Worm (Caenorhabditis elegans) whole organism, L4 larva: Measurements from ENCODE around the gene Y43B11AL.1.

Experiments
- F37D6.2 ChIP-seq: sonication (generic microtip); optimal IDR thresholded peaks from 2 replicates; lab custom pipeline; 2016; ENCODE audit warnings: mild to moderate bottlenecking, missing genetic modification characterization, missing compliant biosample characterization
- R02D3.7 ChIP-seq: fragments of 150-350 bp; sonication (generic microtip); optimal IDR thresholded peaks from 3 replicates; lab custom pipeline; 2014; ENCODE audit warnings: missing biosample characterization, missing genetic modification characterization
- Y75B8A.6 ChIP-seq: fragments of 200-800 bp; sonication (Bioruptor generic); IDR thresholded peaks from 2 replicates; pipeline ENCODE4 v1.3.6; 2022; ENCODE audit warnings: missing genetic modification reagents, missing genetic modification characterization, missing compliant biosample characterization
- ZK337.2 ChIP-seq: fragments of 200-800 bp; sonication (Bioruptor generic); IDR thresholded peaks from 2 replicates; pipeline ENCODE4 v1.3.6; 2022; ENCODE audit warnings: missing genetic modification reagents, missing genetic modification characterization, missing compliant biosample characterization
- aha-1 ChIP-seq: fragments of 150-350 bp; peaks from one replicate; lab custom pipeline; 2014; ENCODE audit warnings: missing biosample characterization, missing genetic modification characterization
- ceh-82 ChIP-seq: sonication (generic microtip); optimal IDR thresholded peaks from 2 replicates; lab custom pipeline; 2017; ENCODE audit warnings: missing biosample characterization, missing genetic modification characterization
- ces-1 ChIP-seq: fragments of 150-350 bp; sonication (generic microtip); optimal IDR thresholded peaks from 4 replicates; lab custom pipeline; 2014; ENCODE audit warnings: missing biosample characterization, missing genetic modification reagents, missing genetic modification characterization
- cey-2 ChIP-seq: sonication (generic microtip); optimal IDR thresholded peaks from 3 replicates; lab custom pipeline; 2017; ENCODE audit warnings: missing genetic modification characterization, mild to moderate bottlenecking, missing compliant biosample characterization, antibody characterized with exemption, borderline replicate concordance; ENCODE audit not compliant: insufficient read depth
- daf-16 ChIP-seq, 3 experiments: sonication (generic microtip); optimal IDR thresholded peaks; 2 replicates each; lab custom pipeline; 2016 to 2017; ENCODE audit warnings: missing genetic modification characterization in 3 of 3, missing genetic modification reagents in 3 of 3, mild to moderate bottlenecking in 2 of 3, missing compliant biosample characterization in 2 of 3, missing biosample characterization in 1 of 3, moderate library complexity in 1 of 3
- daf-19 ChIP-seq: fragments of 200-800 bp; sonication (Bioruptor generic); conservative IDR thresholded peaks from 2 replicates; pipeline ENCODE4 v1.3.6; 2022; ENCODE audit warnings: missing genetic modification characterization, missing compliant biosample characterization
- dmd-6 ChIP-seq: fragments of 200-800 bp; sonication (Bioruptor generic); IDR thresholded peaks from 2 replicates; pipeline ENCODE4 v1.3.6; 2022; ENCODE audit warnings: missing genetic modification reagents, missing genetic modification characterization, missing compliant biosample characterization
- dpl-1 ChIP-seq: fragments of 150-350 bp; optimal IDR thresholded peaks from 2 replicates; lab custom pipeline; 2014; ENCODE audit warnings: missing biosample characterization, missing genetic modification reagents, missing genetic modification characterization
- dve-1 ChIP-seq: sonication (generic microtip); optimal IDR thresholded peaks from 2 replicates; lab custom pipeline; 2017; ENCODE audit warnings: antibody characterized with exemption, mild to moderate bottlenecking, missing genetic modification characterization, missing compliant biosample characterization; ENCODE audit not compliant: insufficient read depth
- egl-43 ChIP-seq: fragments of 200-800 bp; sonication (Bioruptor generic); IDR thresholded peaks from 2 replicates; pipeline ENCODE4 v1.3.6; 2022; ENCODE audit warnings: missing genetic modification reagents, missing genetic modification characterization, missing compliant biosample characterization
- fkh-10 ChIP-seq: fragments of 150-350 bp; optimal IDR thresholded peaks from 2 replicates; lab custom pipeline; 2014; ENCODE audit warnings: missing biosample characterization, missing genetic modification reagents, missing genetic modification characterization
- fos-1 ChIP-seq: fragments of 150-350 bp; optimal IDR thresholded peaks from 2 replicates; lab custom pipeline; 2014; ENCODE audit warnings: missing biosample characterization, missing genetic modification characterization
- hlh-11 ChIP-seq: fragments of 200-800 bp; sonication (Bioruptor generic); optimal IDR thresholded peaks from 2 replicates; lab custom pipeline; 2018; ENCODE audit warnings: mild to moderate bottlenecking, missing genetic modification characterization, missing compliant biosample characterization
- hlh-30 ChIP-seq: sonication (generic microtip); optimal IDR thresholded peaks from 2 replicates; lab custom pipeline; 2017; ENCODE audit warnings: antibody characterized with exemption, mild to moderate bottlenecking, missing genetic modification characterization, missing compliant biosample characterization; ENCODE audit not compliant: insufficient read depth
- hmg-1.1 ChIP-seq: fragments of 200-800 bp; sonication (Bioruptor generic); IDR thresholded peaks from 2 replicates; pipeline ENCODE4 v1.3.6; 2022; ENCODE audit warnings: missing genetic modification reagents, missing genetic modification characterization, missing compliant biosample characterization
- lin-1 ChIP-seq: fragments of 200-800 bp; sonication (Bioruptor generic); IDR thresholded peaks from 2 replicates; pipeline ENCODE4 v1.3.6; 2022; ENCODE audit warnings: missing genetic modification reagents, missing genetic modification characterization, missing compliant biosample characterization
- lin-38 ChIP-seq: fragments of 200-800 bp; sonication (Bioruptor generic); IDR thresholded peaks from 2 replicates; pipeline ENCODE4 v1.3.6; 2022; ENCODE audit warnings: missing genetic modification reagents, missing genetic modification characterization, missing compliant biosample characterization
- lsy-2 ChIP-seq, 2 experiments: fragments of 150-350 bp in 1 of 2; sonication (generic microtip) in 1 of 2; optimal IDR thresholded peaks; 2 replicates each; lab custom pipeline; 2014 to 2017; ENCODE audit warnings: missing biosample characterization in 2 of 2, missing genetic modification characterization in 2 of 2
- mdl-1 ChIP-seq, 2 experiments: fragments of 150-350 bp in 1 of 2; sonication (generic microtip) in 1 of 2; optimal IDR thresholded peaks; 2 replicates each; lab custom pipeline; 2014 to 2017; ENCODE audit warnings: missing biosample characterization in 2 of 2, missing genetic modification characterization in 2 of 2
- mep-1 ChIP-seq: fragments of 150-350 bp; sonication (generic microtip); optimal IDR thresholded peaks from 3 replicates; lab custom pipeline; 2014; ENCODE audit warnings: missing biosample characterization, missing genetic modification characterization
- nhr-25 ChIP-seq: sonication (generic microtip); optimal IDR thresholded peaks from 2 replicates; lab custom pipeline; 2017; ENCODE audit warnings: missing genetic modification characterization, mild to moderate bottlenecking, missing compliant biosample characterization, antibody characterized with exemption, moderate library complexity, borderline replicate concordance; ENCODE audit not compliant: insufficient read depth
- nhr-28 ChIP-seq: fragments of 150-350 bp; optimal IDR thresholded peaks from 2 replicates; lab custom pipeline; 2014; ENCODE audit warnings: missing biosample characterization, missing genetic modification characterization
- nhr-6 ChIP-seq: fragments of 150-350 bp; optimal IDR thresholded peaks from 2 replicates; lab custom pipeline; 2014; ENCODE audit warnings: missing biosample characterization, missing genetic modification characterization
- nhr-76 ChIP-seq: fragments of 150-350 bp; optimal IDR thresholded peaks from 2 replicates; lab custom pipeline; 2014; ENCODE audit warnings: missing biosample characterization, missing genetic modification characterization
- nhr-77 ChIP-seq: fragments of 150-350 bp; optimal IDR thresholded peaks from 2 replicates; lab custom pipeline; 2014; ENCODE audit warnings: missing biosample characterization, missing genetic modification characterization
- php-3 ChIP-seq: fragments of 200-800 bp; sonication (Bioruptor generic); IDR thresholded peaks from 2 replicates; pipeline ENCODE4 v1.3.6; 2022; ENCODE audit warnings: missing genetic modification reagents, missing genetic modification characterization, missing compliant biosample characterization
- rbr-2 ChIP-seq: sonication (generic microtip); optimal IDR thresholded peaks from 2 replicates; lab custom pipeline; 2016; ENCODE audit warnings: missing genotype, missing genetic modification characterization, missing compliant biosample characterization
- snpc-1.2 ChIP-seq: fragments of 200-800 bp; sonication (Bioruptor generic); IDR thresholded peaks from 2 replicates; pipeline ENCODE4 v1.3.6; 2022; ENCODE audit warnings: missing genetic modification reagents, missing genetic modification characterization, missing compliant biosample characterization
- snpc-4 ChIP-seq: fragments of 150-350 bp; optimal IDR thresholded peaks from 2 replicates; lab custom pipeline; 2014; ENCODE audit warnings: missing biosample characterization, missing genetic modification characterization
- spr-1 ChIP-seq: sonication (generic microtip); optimal IDR thresholded peaks from 2 replicates; lab custom pipeline; 2016; ENCODE audit warnings: mild to moderate bottlenecking, missing genetic modification characterization, missing compliant biosample characterization
- zfp-2 ChIP-seq: sonication (generic microtip); optimal IDR thresholded peaks from 2 replicates; lab custom pipeline; 2016; ENCODE audit warnings: mild to moderate bottlenecking, missing genetic modification characterization, missing compliant biosample characterization
- zip-2 ChIP-seq: fragments of 150-350 bp; optimal IDR thresholded peaks from 2 replicates; lab custom pipeline; 2014; ENCODE audit warnings: missing biosample characterization, missing genetic modification characterization
- ztf-11 ChIP-seq: fragments of 150-350 bp; optimal IDR thresholded peaks from 2 replicates; lab custom pipeline; 2014; ENCODE audit warnings: missing biosample characterization, missing genetic modification characterization

The Y43B11AL.1 gene

DNA sequence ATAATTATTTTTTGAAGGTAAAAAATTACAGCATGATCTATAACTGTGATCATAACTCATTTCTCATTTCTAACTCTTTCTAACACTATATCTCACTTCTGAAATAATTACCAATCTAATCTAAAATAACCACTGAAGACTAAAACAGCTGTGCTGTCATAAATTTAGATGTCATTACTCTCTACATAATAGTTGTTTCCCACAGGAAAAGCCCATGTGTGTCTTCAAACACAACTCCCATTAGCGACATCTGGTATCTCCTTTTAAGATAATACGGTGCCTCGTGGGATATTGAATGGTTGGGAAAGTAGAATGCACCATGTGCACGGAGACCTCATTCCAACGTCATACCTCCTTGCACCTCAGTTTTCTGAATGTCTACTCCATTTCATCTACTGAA lies at the start of gene Y43B11AL.1:
Y43B11AL.1 (plus strand) TSS at position 301 of the 400 bp plus-strand sequence.
- no peak for TF ChIP-seq lin-1 (GFP tag; lab: Robert Waterston, UW)
- no peak for TF ChIP-seq nhr-76 (tag; lab: Kevin White, UChicago)
- no peak for TF ChIP-seq cey-2 (tag; lab: Kevin White, UChicago)
- TF ChIP-seq F37D6.2, result no peak
- no peak for TF ChIP-seq php-3 (GFP tag; lab: Robert Waterston, UW)
- no peak for TF ChIP-seq R02D3.7 (tag; lab: Kevin White, UChicago)
- no peak for TF ChIP-seq ZK337.2 (GFP tag; lab: Robert Waterston, UW)
- no peak for TF ChIP-seq zfp-2 (tag; lab: Kevin White, UChicago)
- no peak for TF ChIP-seq spr-1 (tag; lab: Kevin White, UChicago)
- no peak for TF ChIP-seq nhr-25 (tag; lab: Kevin White, UChicago)
- no peak for TF ChIP-seq Y75B8A.6
- TF ChIP-seq fos-1 (tag; lab: Kevin White, UChicago), result no peak
- TF ChIP-seq daf-19 (GFP tag; lab: Robert Waterston, UW), result no peak

ce11 chrIV:7016502-7016901 lies 48.6 kb upstream of the Y43B11AL.1 start:
- peak; percentile 46 for TF ChIP-seq nhr-28
- peak; percentile 85 for TF ChIP-seq hlh-30 (tag; lab: Kevin White, UChicago)
- TF ChIP-seq aha-1 (tag; lab: Kevin White, UChicago), result peak; percentile 91
- peak; percentile 49 for TF ChIP-seq hlh-11 (tag; lab: Kevin White, UChicago)
- TF ChIP-seq lsy-2 (tag; optimal IDR thresholded peaks at IDR 0.05; lab: Kevin White, UChicago), result peak in 1 of 2 experiments; percentile 70
- TF ChIP-seq mdl-1 (tag; optimal IDR thresholded peaks at IDR 0.05; lab: Kevin White, UChicago), result peak in 1 of 2 experiments; percentile 60
- peak; percentile 71 for TF ChIP-seq mep-1 (tag; lab: Kevin White, UChicago)
- peak; percentile 9 for TF ChIP-seq dpl-1 (GFP tag; lab: Kevin White, UChicago)
- peak; percentile 78 for TF ChIP-seq dve-1 (tag; lab: Kevin White, UChicago)
- no peak for TF ChIP-seq lin-1 (GFP tag; lab: Robert Waterston, UW)
- TF ChIP-seq ztf-11 (tag; lab: Kevin White, UChicago), result no peak
- 0 out of 2 replicates have a peak, but pooled peaks have one; percentile 14 for TF ChIP-seq lin-38 (GFP tag; lab: Robert Waterston, UW)
- no peak for TF ChIP-seq ces-1 (GFP tag; lab: Kevin White, UChicago)
- TF ChIP-seq egl-43 (GFP tag; lab: Robert Waterston, UW), result no peak
- no peak for TF ChIP-seq zip-2
- peak; percentile 21; the same call in 1 of the 2 replicates for TF ChIP-seq dmd-6
- TF ChIP-seq rbr-2 (tag; lab: Kevin White, UChicago), result peak; percentile 30
- peak; percentile 4 for TF ChIP-seq nhr-77 (tag; lab: Kevin White, UChicago)
- peak; percentile 31 for TF ChIP-seq fkh-10
- no peak for TF ChIP-seq daf-16 (GFP tag; optimal IDR thresholded peaks at IDR 0.05; lab: Kevin White, UChicago)
- peak; percentile 50 for TF ChIP-seq daf-16 (tag; optimal IDR thresholded peaks at IDR 0.05; lab: Kevin White, UChicago)

DNA sequence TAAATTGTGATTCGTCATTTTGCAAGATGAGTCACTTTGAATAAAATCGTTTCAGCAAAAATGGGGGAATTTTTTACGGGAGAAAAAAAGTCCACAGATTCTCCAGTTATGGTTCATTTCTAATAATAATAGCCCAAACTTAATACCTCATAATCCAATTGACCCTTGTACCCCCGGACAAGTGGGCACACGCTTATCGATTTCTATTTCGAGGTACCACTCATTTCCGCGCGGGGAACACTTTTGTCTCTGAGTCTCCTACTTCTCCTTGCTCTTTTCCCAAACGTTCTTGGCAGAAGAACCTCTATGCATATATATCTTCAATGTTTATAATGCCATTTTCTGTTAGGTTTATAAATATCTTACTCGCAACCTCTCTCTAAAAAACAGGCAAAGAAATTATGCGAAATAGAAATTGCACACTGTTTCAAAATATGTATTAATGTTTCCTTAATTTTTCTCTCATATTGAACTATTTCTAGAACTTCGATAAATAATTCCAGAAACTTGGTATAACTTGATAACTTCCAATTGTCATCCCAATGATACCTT lies 47.9 kb upstream of the Y43B11AL.1 start, which contains the start of gene gldi-4:
gldi-4 (plus strand) TSS at position 502 of the 552 bp plus-strand sequence.
- TF ChIP-seq hmg-1.1, result no peak
- no peak for TF ChIP-seq daf-19 (GFP tag; lab: Robert Waterston, UW)
- no peak for TF ChIP-seq snpc-4 (tag; lab: Kevin White, UChicago)
- TF ChIP-seq nhr-6, result no peak
- TF ChIP-seq ceh-82, result no peak
- no peak for TF ChIP-seq snpc-1.2 (GFP tag; lab: Robert Waterston, UW)
